Worm (Caenorhabditis elegans) whole organism, L3 larva: ENCODE data around the gene slcr-46.1.

Source experiments
- ZK546.5 ChIP-seq: sonication (generic microtip); optimal IDR thresholded peaks from 2 replicates; lab custom pipeline; 2017; ENCODE audit warnings: missing biosample characterization, missing genetic modification characterization
- aly-2 ChIP-seq: fragments of 150-350 bp; optimal IDR thresholded peaks from 2 replicates; lab custom pipeline; 2014; ENCODE audit warnings: missing biosample characterization, missing genetic modification characterization
- ama-1 ChIP-seq: fragments of 150-350 bp; optimal IDR thresholded peaks from 2 replicates; lab custom pipeline; 2018
- ceh-16 ChIP-seq: sonication (generic microtip); optimal IDR thresholded peaks from 2 replicates; lab custom pipeline; 2017; ENCODE audit warnings: missing biosample characterization, missing genetic modification characterization
- ceh-28 ChIP-seq: fragments of 150-350 bp; optimal IDR thresholded peaks from 2 replicates; lab custom pipeline; 2014; ENCODE audit warnings: missing biosample characterization, missing genetic modification reagents, missing genetic modification characterization
- ceh-82 ChIP-seq: fragments of 150-350 bp; optimal IDR thresholded peaks from 2 replicates; lab custom pipeline; 2014; ENCODE audit warnings: missing biosample characterization, missing genetic modification characterization
- ceh-9 ChIP-seq: sonication (generic microtip); optimal IDR thresholded peaks from 2 replicates; lab custom pipeline; 2018; ENCODE audit warnings: missing biosample characterization, missing genetic modification characterization
- egl-27 ChIP-seq: sonication (generic microtip); optimal IDR thresholded peaks from 4 replicates; lab custom pipeline; 2017; ENCODE audit warnings: missing biosample characterization, missing genetic modification reagents, missing genetic modification characterization
- egl-5 ChIP-seq: fragments of 150-350 bp; optimal IDR thresholded peaks from 2 replicates; lab custom pipeline; 2017; ENCODE audit warnings: missing biosample characterization, missing genetic modification reagents, missing genetic modification characterization, inconsistent platforms
- elt-2 ChIP-seq: sonication (generic microtip); optimal IDR thresholded peaks from 2 replicates; lab custom pipeline; 2016; ENCODE audit warnings: missing genetic modification reagents, mild to moderate bottlenecking, missing genetic modification characterization, missing compliant biosample characterization
- eor-1 ChIP-seq, 2 experiments: fragments of 150-350 bp; optimal IDR thresholded peaks; 2 replicates each; lab custom pipeline; 2014 to 2018; ENCODE audit warnings: missing biosample characterization in 2 of 2, missing genetic modification characterization in 2 of 2
- fkh-2 ChIP-seq: fragments of 150-350 bp; optimal IDR thresholded peaks from 2 replicates; lab custom pipeline; 2014; ENCODE audit warnings: missing biosample characterization, missing genetic modification reagents, missing genetic modification characterization
- jun-1 ChIP-seq: fragments of 150-350 bp; optimal IDR thresholded peaks from 2 replicates; lab custom pipeline; 2014; ENCODE audit warnings: missing biosample characterization, missing genetic modification reagents, missing genetic modification characterization
- lin-39 ChIP-seq: fragments of 150-350 bp; optimal IDR thresholded peaks from 2 replicates; lab custom pipeline; 2018; ENCODE audit warnings: missing biosample characterization, missing genetic modification reagents, missing genetic modification characterization
- mml-1 ChIP-seq: fragments of 150-350 bp; sonication (generic microtip); optimal IDR thresholded peaks from 3 replicates; lab custom pipeline; 2014; ENCODE audit warnings: missing biosample characterization, missing genetic modification characterization
- nfya-1 ChIP-seq: sonication (generic microtip); optimal IDR thresholded peaks from 2 replicates; lab custom pipeline; 2017; ENCODE audit warnings: missing genetic modification characterization, mild to moderate bottlenecking, missing compliant biosample characterization, antibody characterized with exemption, moderate library complexity; ENCODE audit not compliant: insufficient read depth
- nhr-11 ChIP-seq: fragments of 150-350 bp; optimal IDR thresholded peaks from 2 replicates; lab custom pipeline; 2014; ENCODE audit warnings: missing biosample characterization, missing genetic modification characterization
- nhr-12 ChIP-seq: fragments of 150-350 bp; optimal IDR thresholded peaks from 2 replicates; lab custom pipeline; 2014; ENCODE audit warnings: missing biosample characterization, missing genetic modification characterization
- nhr-23 ChIP-seq: fragments of 150-350 bp; optimal IDR thresholded peaks from 2 replicates; lab custom pipeline; 2014; ENCODE audit warnings: missing biosample characterization, missing genetic modification reagents, missing genetic modification characterization
- nhr-25 ChIP-seq: sonication (generic microtip); optimal IDR thresholded peaks from 2 replicates; lab custom pipeline; 2017; ENCODE audit warnings: missing biosample characterization, missing genetic modification characterization
- nhr-28 ChIP-seq: fragments of 150-350 bp; optimal IDR thresholded peaks from 2 replicates; lab custom pipeline; 2014; ENCODE audit warnings: missing biosample characterization, missing genetic modification characterization
- nhr-43 ChIP-seq: sonication (generic microtip); optimal IDR thresholded peaks from 2 replicates; lab custom pipeline; 2016; ENCODE audit warnings: mild to moderate bottlenecking, missing genetic modification characterization, missing compliant biosample characterization; ENCODE audit not compliant: poor library complexity, severe bottlenecking
- nhr-67 ChIP-seq: fragments of 150-350 bp; optimal IDR thresholded peaks from 2 replicates; lab custom pipeline; 2014; ENCODE audit warnings: missing biosample characterization, missing genetic modification characterization
- nhr-77 ChIP-seq: fragments of 150-350 bp; optimal IDR thresholded peaks from 2 replicates; lab custom pipeline; 2014; ENCODE audit warnings: missing biosample characterization, missing genetic modification characterization
- pqm-1 ChIP-seq: fragments of 150-350 bp; optimal IDR thresholded peaks from 2 replicates; lab custom pipeline; 2017; ENCODE audit warnings: missing biosample characterization, missing genetic modification characterization, inconsistent platforms
- sea-2 ChIP-seq: fragments of 150-350 bp; sonication (generic microtip); optimal IDR thresholded peaks from 4 replicates; lab custom pipeline; 2014; ENCODE audit warnings: missing biosample characterization, missing genetic modification reagents, missing genetic modification characterization
- skn-1 ChIP-seq: fragments of 150-350 bp; optimal IDR thresholded peaks from 2 replicates; lab custom pipeline; 2014; ENCODE audit warnings: missing biosample characterization, missing genetic modification characterization
- snpc-4 ChIP-seq: fragments of 150-350 bp; optimal IDR thresholded peaks from 2 replicates; lab custom pipeline; 2014; ENCODE audit warnings: missing biosample characterization, missing genetic modification characterization
- tbx-2 ChIP-seq: sonication (generic microtip); optimal IDR thresholded peaks from 2 replicates; lab custom pipeline; 2016; ENCODE audit warnings: mild to moderate bottlenecking, missing genetic modification characterization, missing compliant biosample characterization
- unc-39 ChIP-seq: sonication (generic microtip); optimal IDR thresholded peaks from 4 replicates; lab custom pipeline; 2017; ENCODE audit warnings: missing biosample characterization, missing genetic modification characterization
- unc-62 ChIP-seq: fragments of 150-350 bp; sonication (generic microtip); optimal IDR thresholded peaks from 4 replicates; lab custom pipeline; 2014; ENCODE audit warnings: missing biosample characterization, missing genetic modification reagents, missing genetic modification characterization
- ztf-11 ChIP-seq: fragments of 150-350 bp; optimal IDR thresholded peaks from 2 replicates; lab custom pipeline; 2014; ENCODE audit warnings: missing biosample characterization, missing genetic modification characterization
- ztf-4 ChIP-seq: fragments of 150-350 bp; optimal IDR thresholded peaks from 2 replicates; lab custom pipeline; 2014; ENCODE audit warnings: missing biosample characterization, missing genetic modification characterization

The slcr-46.1 gene

DNA sequence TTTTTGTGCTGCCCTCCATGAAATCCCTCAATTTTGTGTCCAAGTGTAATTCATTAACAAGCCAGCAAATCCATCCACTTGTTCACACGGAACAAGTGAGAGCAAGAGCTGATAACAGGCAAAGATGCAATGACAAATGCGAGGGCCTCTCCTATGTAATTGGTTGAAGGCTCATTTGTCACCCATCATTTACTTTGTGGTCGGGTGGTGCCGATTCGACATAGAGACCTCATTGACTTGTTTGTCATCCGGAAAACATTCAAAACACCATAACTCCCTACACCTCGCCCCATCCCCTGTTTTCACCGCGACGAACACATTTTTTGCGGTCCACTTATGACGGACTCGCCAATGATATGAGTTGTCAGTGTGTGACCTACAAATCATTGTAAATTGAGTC lies 19.3 kb downstream of the slcr-46.1 start:
- no peak for TF ChIP-seq nhr-43 (tag; lab: Kevin White, UChicago)
- TF ChIP-seq fkh-2 (tag; lab: Kevin White, UChicago): no peak
- no peak for TF ChIP-seq ztf-11 (tag; lab: Kevin White, UChicago)
- no peak for TF ChIP-seq nhr-28 (tag; lab: Kevin White, UChicago)
- TF ChIP-seq pqm-1 (tag; lab: Kevin White, UChicago): no peak
- TF ChIP-seq ztf-4 (tag; lab: Kevin White, UChicago): no peak
- TF ChIP-seq ceh-28 (tag; lab: Kevin White, UChicago): no peak
- no peak for TF ChIP-seq ceh-82 (tag; lab: Kevin White, UChicago)
- TF ChIP-seq mml-1 (tag; lab: Kevin White, UChicago): no peak
- no peak for TF ChIP-seq unc-62
- no peak for TF ChIP-seq egl-5
- no peak for TF ChIP-seq egl-27 (tag; lab: Kevin White, UChicago)
- no peak for TF ChIP-seq nfya-1 (tag; lab: Kevin White, UChicago)
- no peak for TF ChIP-seq nhr-67 (tag; lab: Kevin White, UChicago)

ce11 chrX:4652950-4653349 lies 20.8 kb downstream of the slcr-46.1 start:
- TF ChIP-seq egl-5 (no peak), unc-39 (tag; lab: Kevin White, UChicago) (no peak), nfya-1 (tag; lab: Kevin White, UChicago) (no peak), skn-1 (tag; lab: Kevin White, UChicago) (no peak), ceh-82 (tag; lab: Kevin White, UChicago) (no peak)

ce11 chrX:4654057-4654456 lies 21.9 kb downstream of the slcr-46.1 start, which contains the start of gene ceh-1:
Gene ceh-1, minus strand, starts transcription at chrX:4654157.
- TF ChIP-seq ceh-16 (tag; lab: Kevin White, UChicago) (no peak), eor-1 (tag; optimal IDR thresholded peaks at IDR 0.05; lab: Kevin White, UChicago) (no peak), egl-5 (no peak), nhr-77 (tag; lab: Kevin White, UChicago) (no peak), sea-2 (GFP tag; lab: Kevin White, UChicago) (no peak), lin-39 (tag; lab: Kevin White, UChicago) (no peak), snpc-4 (tag; lab: Kevin White, UChicago) (no peak), nhr-23 (tag; lab: Kevin White, UChicago) (no peak), ZK546.5 (tag; lab: Kevin White, UChicago) (no peak), jun-1 (tag; lab: Kevin White, UChicago) (no peak), nhr-11 (no peak), ceh-9 (no peak), elt-2 (tag; lab: Kevin White, UChicago) (no peak), fkh-2 (tag; lab: Kevin White, UChicago) (no peak), tbx-2 (no peak), mml-1 (tag; lab: Kevin White, UChicago) (no peak)

DNA sequence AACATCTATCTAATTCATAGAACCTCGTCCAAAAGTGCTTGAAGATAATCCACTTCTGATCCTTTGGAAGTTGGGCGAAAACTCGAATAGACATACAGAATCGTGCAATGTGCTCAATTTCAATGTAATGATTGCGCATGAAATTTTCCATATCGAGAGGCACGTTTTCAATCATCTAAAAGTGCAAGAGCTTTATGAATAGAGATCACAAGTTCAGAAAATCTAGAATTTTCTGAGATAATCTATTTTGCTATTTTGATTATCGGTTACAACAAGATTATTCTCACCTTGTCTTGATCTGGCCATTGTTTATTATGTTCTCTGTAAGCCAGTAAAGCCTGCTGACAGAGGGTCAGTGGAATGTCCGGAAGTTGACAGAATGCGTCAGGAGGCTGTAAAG lies 25.4 kb downstream of the slcr-46.1 start:
- no peak for TF ChIP-seq nhr-67 (tag; lab: Kevin White, UChicago)
- no peak for TF ChIP-seq ceh-82 (tag; lab: Kevin White, UChicago)
- TF ChIP-seq tbx-2: no peak
- TF ChIP-seq aly-2 (tag; lab: Kevin White, UChicago): no peak
- no peak for TF ChIP-seq nfya-1 (tag; lab: Kevin White, UChicago)
- TF ChIP-seq nhr-12 (tag; lab: Kevin White, UChicago): no peak
- no peak for TF ChIP-seq ama-1 (lab: Kevin White, UChicago)

- no peak for TF ChIP-seq egl-5
- TF ChIP-seq nhr-25 (tag; lab: Kevin White, UChicago): no peak
- TF ChIP-seq ama-1 (lab: Kevin White, UChicago): no peak
- TF ChIP-seq nhr-67 (tag; lab: Kevin White, UChicago): no peak
- no peak for TF ChIP-seq mml-1 (tag; lab: Kevin White, UChicago)
- no peak for TF ChIP-seq nhr-43 (tag; lab: Kevin White, UChicago)
- no peak for TF ChIP-seq elt-2 (tag; lab: Kevin White, UChicago)
- TF ChIP-seq nhr-11: no peak
- no peak for TF ChIP-seq unc-62
Observed at ce11 chrX:4658303-4658702, 26.1 kb downstream of the slcr-46.1 start.
